Worm (Caenorhabditis elegans): ENCODE results near the gene F14H12.8.

- TF ChIP-seq snpc-1.3 (tag; optimal IDR thresholded peaks at IDR 0.05; ENCODE audit: insufficient read depth), result no peak
- TF ChIP-seq efl-1 (GFP tag; optimal IDR thresholded peaks at IDR 0.05), result no peak
- no peak for TF ChIP-seq atf-7 (tag; optimal IDR thresholded peaks at IDR 0.05)
- no peak for TF ChIP-seq lir-1 (GFP tag; conservative IDR thresholded peaks at IDR 0.05)
- no peak for TF ChIP-seq F52B5.7 (tag; optimal IDR thresholded peaks at IDR 0.05)
- TF ChIP-seq C17E4.6 (GFP tag; IDR thresholded peaks at IDR 0.05), result no peak
- TF ChIP-seq unc-62 (GFP tag; optimal IDR thresholded peaks at IDR 0.05), result peak; percentile 8
- no peak for TF ChIP-seq Y53G8AR.9 (GFP tag; conservative IDR thresholded peaks at IDR 0.05)
- TF ChIP-seq ceh-27 (GFP tag; optimal IDR thresholded peaks at IDR 0.05), result no peak
- no peak for TF ChIP-seq cebp-2 (GFP tag; IDR thresholded peaks at IDR 0.05)
- no peak for TF ChIP-seq lin-54 (GFP tag; optimal IDR thresholded peaks at IDR 0.05)
- TF ChIP-seq Y56A3A.18 (GFP tag; IDR thresholded peaks at IDR 0.05), result no peak
These were observed 5.7 kb downstream of the F14H12.8 start for ce11 chrX:4359030-4359429.

All from whole organism, young adult.